Fruit fly (Drosophila melanogaster) whole organism, prepupa: ENCODE measurements around the gene CG34451.

ENCODE experiments used
- CG10631 ChIP-seq: fragments of 200-800 bp; sonication (Bioruptor generic); optimal IDR thresholded peaks from 2 replicates; lab custom pipeline; 2016; ENCODE audit warnings: missing biosample characterization, missing genetic modification characterization
- CG10669 ChIP-seq: fragments of 200-800 bp; sonication (Bioruptor generic); optimal IDR thresholded peaks from 3 replicates; lab custom pipeline; 2018; ENCODE audit warnings: missing biosample characterization, mild to moderate bottlenecking, missing genetic modification characterization, moderate library complexity
- CG15336 ChIP-seq: fragments of 200-800 bp; sonication (Bioruptor generic); IDR thresholded peaks from 2 replicates; pipeline ENCODE4 v1.3.6; 2022; ENCODE audit warnings: missing biosample characterization, missing genetic modification characterization
- CG32006 ChIP-seq: fragments of 200-800 bp; sonication (Bioruptor generic); optimal IDR thresholded peaks from 3 replicates; lab custom pipeline; 2017; ENCODE audit warnings: missing biosample characterization, mild to moderate bottlenecking, missing genetic modification characterization
- CG3919 ChIP-seq: fragments of 200-800 bp; sonication (Bioruptor generic); optimal IDR thresholded peaks from 3 replicates; lab custom pipeline; 2016; ENCODE audit warnings: missing biosample characterization, missing genetic modification characterization
- CG4318 ChIP-seq: fragments of 200-800 bp; sonication (Bioruptor generic); optimal IDR thresholded peaks from 3 replicates; lab custom pipeline; 2017; ENCODE audit warnings: missing biosample characterization, mild to moderate bottlenecking, missing genetic modification characterization
- CG6163 ChIP-seq: fragments of 200-800 bp; sonication (Bioruptor generic); IDR thresholded peaks from 3 replicates; pipeline ENCODE4 v1.3.6; 2022; ENCODE audit warnings: missing biosample characterization, missing genetic modification characterization
- CG6792 ChIP-seq: fragments of 200-800 bp; sonication (Bioruptor generic); optimal IDR thresholded peaks from 3 replicates; lab custom pipeline; 2016; ENCODE audit warnings: missing biosample characterization, missing genetic modification characterization
- CG6854 ChIP-seq: fragments of 200-800 bp; sonication (Bioruptor generic); optimal IDR thresholded peaks from 2 replicates; lab custom pipeline; 2017; ENCODE audit warnings: missing biosample characterization, mild to moderate bottlenecking, missing genetic modification characterization
- CG7368 ChIP-seq: fragments of 200-800 bp; sonication (Bioruptor generic); optimal IDR thresholded peaks from 3 replicates; lab custom pipeline; 2016; ENCODE audit warnings: missing biosample characterization, missing genetic modification characterization
- CG8119 ChIP-seq: fragments of 200-800 bp; sonication (Bioruptor generic); IDR thresholded peaks from 3 replicates; pipeline ENCODE4 v1.3.6; 2022; ENCODE audit warnings: missing biosample characterization, missing genetic modification characterization
- Eip75B ChIP-seq: fragments of 200-800 bp; sonication (Bioruptor generic); optimal IDR thresholded peaks from 3 replicates; lab custom pipeline; 2016; ENCODE audit warnings: missing biosample characterization, missing genetic modification characterization
- Eip78C ChIP-seq: fragments of 200-800 bp; sonication (Bioruptor generic); peaks from one replicate; lab custom pipeline; 2016; ENCODE audit warnings: missing biosample characterization, missing genetic modification characterization
- Eip93F ChIP-seq: fragments of 200-800 bp; sonication (Bioruptor generic); optimal IDR thresholded peaks from 2 replicates; lab custom pipeline; 2016; ENCODE audit warnings: missing biosample characterization, mild to moderate bottlenecking, missing genetic modification characterization
- Ets21C ChIP-seq: fragments of 200-800 bp; sonication (Bioruptor generic); optimal IDR thresholded peaks from 3 replicates; lab custom pipeline; 2016; ENCODE audit warnings: missing biosample characterization, missing genetic modification characterization
- Ets96B ChIP-seq: fragments of 200-800 bp; optimal IDR thresholded peaks from 2 replicates; lab custom pipeline; 2019; ENCODE audit warnings: missing biosample characterization, mild to moderate bottlenecking, missing genetic modification characterization, moderate library complexity
- Hr38 ChIP-seq: sonication (Bioruptor generic); optimal IDR thresholded peaks from 2 replicates; lab custom pipeline; 2016; ENCODE audit warnings: missing biosample characterization, missing genetic modification characterization
- Hr4 ChIP-seq: fragments of 200-800 bp; sonication (Bioruptor generic); optimal IDR thresholded peaks from 3 replicates; lab custom pipeline; 2016; ENCODE audit warnings: missing biosample characterization, missing genetic modification characterization
- Met ChIP-seq: fragments of 200-800 bp; sonication (Bioruptor generic); optimal IDR thresholded peaks from 3 replicates; lab custom pipeline; 2016; ENCODE audit warnings: missing biosample characterization, missing genetic modification characterization
- Sox15 ChIP-seq: fragments of 200-800 bp; sonication (Bioruptor generic); optimal IDR thresholded peaks from 3 replicates; lab custom pipeline; 2016; ENCODE audit warnings: missing biosample characterization, missing genetic modification characterization
- achi ChIP-seq: fragments of 200-800 bp; sonication (Bioruptor generic); optimal IDR thresholded peaks from 3 replicates; lab custom pipeline; 2016; ENCODE audit warnings: missing biosample characterization, missing genetic modification characterization
- acj6 ChIP-seq: fragments of 200-800 bp; sonication (Bioruptor generic); optimal IDR thresholded peaks from 3 replicates; lab custom pipeline; 2016; ENCODE audit warnings: missing biosample characterization, missing genetic modification characterization
- cyc ChIP-seq: fragments of 200-800 bp; sonication (Bioruptor generic); optimal IDR thresholded peaks from 3 replicates; lab custom pipeline; 2016; ENCODE audit warnings: missing biosample characterization, missing genetic modification characterization
- dsx ChIP-seq: fragments of 200-800 bp; optimal IDR thresholded peaks from 3 replicates; lab custom pipeline; 2019; ENCODE audit warnings: missing biosample characterization, mild to moderate bottlenecking, missing genetic modification characterization, moderate library complexity; ENCODE audit not compliant: poor library complexity, severe bottlenecking
- esn ChIP-seq: fragments of 200-800 bp; sonication (Bioruptor generic); optimal IDR thresholded peaks from 2 replicates; lab custom pipeline; 2016; ENCODE audit warnings: missing biosample characterization, mild to moderate bottlenecking, missing genetic modification characterization, moderate library complexity
- fd59A ChIP-seq: fragments of 200-800 bp; sonication (Bioruptor generic); optimal IDR thresholded peaks from 2 replicates; lab custom pipeline; 2017; ENCODE audit warnings: missing biosample characterization, mild to moderate bottlenecking, missing genetic modification characterization, missing genetic modification reagents
- fkh ChIP-seq: fragments of 200-800 bp; sonication (Bioruptor generic); optimal IDR thresholded peaks from 3 replicates; lab custom pipeline; 2017; ENCODE audit warnings: missing biosample characterization, mild to moderate bottlenecking, missing genetic modification characterization, moderate library complexity
- net ChIP-seq: fragments of 200-800 bp; sonication (Bioruptor generic); optimal IDR thresholded peaks from 3 replicates; lab custom pipeline; 2016; ENCODE audit warnings: missing biosample characterization, missing genetic modification characterization
- pdm3 ChIP-seq: fragments of 200-800 bp; sonication (Bioruptor generic); optimal IDR thresholded peaks from 3 replicates; lab custom pipeline; 2016; ENCODE audit warnings: missing biosample characterization, missing genetic modification characterization
- salr ChIP-seq, 2 experiments: fragments of 200-800 bp; sonication (Bioruptor generic); optimal IDR thresholded peaks; 3 replicates each; lab custom pipeline; 2016 to 2018; ENCODE audit warnings: missing biosample characterization in 2 of 2, missing genetic modification characterization in 2 of 2, mild to moderate bottlenecking in 1 of 2
- ss ChIP-seq, 2 experiments: fragments of 200-800 bp; sonication (Bioruptor generic); optimal IDR thresholded peaks; 2 replicates in 1 of 2; 3 replicates in 1 of 2; lab custom pipeline; 2017 to 2018; ENCODE audit warnings: mild to moderate bottlenecking in 2 of 2, missing biosample characterization in 2 of 2, missing genetic modification characterization in 2 of 2, moderate library complexity in 1 of 2
- svp ChIP-seq: fragments of 200-800 bp; sonication (Bioruptor generic); peaks from one replicate; lab custom pipeline; 2016; ENCODE audit warnings: missing biosample characterization, missing genetic modification characterization
- topi ChIP-seq: fragments of 200-800 bp; sonication (Bioruptor generic); optimal IDR thresholded peaks from 3 replicates; lab custom pipeline; 2016; ENCODE audit warnings: missing biosample characterization, missing genetic modification characterization
- vri ChIP-seq: fragments of 200-800 bp; sonication (Bioruptor generic); optimal IDR thresholded peaks from 3 replicates; lab custom pipeline; 2016; ENCODE audit warnings: missing biosample characterization, mild to moderate bottlenecking, missing genetic modification characterization

The CG34451 gene

DNA sequence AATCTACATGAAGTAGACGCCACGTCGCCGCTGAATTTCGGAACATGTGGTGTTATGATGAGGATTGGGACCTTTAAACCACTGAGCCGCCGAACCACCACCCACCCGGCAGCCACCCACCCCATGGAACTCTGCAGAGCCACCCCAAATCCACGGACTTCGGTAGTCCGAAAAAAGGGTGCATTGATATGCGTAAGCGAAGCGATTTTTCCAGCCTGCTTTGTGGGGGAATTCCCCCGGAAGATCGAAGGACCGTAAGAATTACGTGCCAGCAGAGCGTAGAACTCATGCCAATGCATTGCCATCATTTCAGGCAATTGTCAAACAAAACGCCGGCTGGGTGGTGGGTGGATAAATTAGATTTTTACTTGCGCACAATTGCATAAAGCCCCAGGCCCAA lies 13.6 kb downstream of the CG34451 start:
- TF ChIP-seq fkh (GFP tag; lab: Kevin White, UChicago) = no peak
- no peak for TF ChIP-seq vri (GFP tag; lab: Kevin White, UChicago)
- no peak for TF ChIP-seq CG32006 (GFP tag; lab: Kevin White, UChicago)
- no peak for TF ChIP-seq CG7368
- no peak for TF ChIP-seq topi
- TF ChIP-seq ss (GFP tag; optimal IDR thresholded peaks at IDR 0.05; lab: Kevin White, UChicago) = no peak
- no peak for TF ChIP-seq Eip75B (GFP tag; lab: Kevin White, UChicago)
- no peak for TF ChIP-seq pdm3
- TF ChIP-seq Eip93F (GFP tag; lab: Kevin White, UChicago) = no peak

DNA sequence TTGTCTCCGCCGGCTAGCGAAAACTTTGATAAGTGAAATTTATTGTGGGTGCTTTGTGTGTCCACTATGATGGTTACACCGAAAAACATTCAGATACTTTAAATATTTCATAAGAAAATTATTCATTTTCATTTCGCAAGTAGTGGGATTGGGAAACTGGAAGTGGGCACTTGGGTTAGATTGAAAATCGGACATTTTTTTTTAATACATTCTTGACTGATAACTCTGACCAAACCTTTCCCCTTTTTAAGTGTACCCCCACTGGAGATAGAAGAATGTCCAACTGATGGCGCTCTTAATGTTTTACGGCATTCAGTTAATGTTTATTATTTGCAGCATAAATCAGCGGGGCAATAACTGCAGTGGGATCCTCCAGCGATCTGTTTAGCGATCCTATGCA lies 14.2 kb downstream of the CG34451 start:
- TF ChIP-seq Eip78C (peak; percentile 49), fd59A (GFP tag; lab: Kevin White, UChicago) (no peak), Eip93F (GFP tag; lab: Kevin White, UChicago) (no peak), CG10631 (peak; percentile 9), svp (no peak), CG6792 (GFP tag; lab: Kevin White, UChicago) (no peak), Ets96B (tag; lab: Kevin White, UChicago) (peak; percentile 15)

DNA sequence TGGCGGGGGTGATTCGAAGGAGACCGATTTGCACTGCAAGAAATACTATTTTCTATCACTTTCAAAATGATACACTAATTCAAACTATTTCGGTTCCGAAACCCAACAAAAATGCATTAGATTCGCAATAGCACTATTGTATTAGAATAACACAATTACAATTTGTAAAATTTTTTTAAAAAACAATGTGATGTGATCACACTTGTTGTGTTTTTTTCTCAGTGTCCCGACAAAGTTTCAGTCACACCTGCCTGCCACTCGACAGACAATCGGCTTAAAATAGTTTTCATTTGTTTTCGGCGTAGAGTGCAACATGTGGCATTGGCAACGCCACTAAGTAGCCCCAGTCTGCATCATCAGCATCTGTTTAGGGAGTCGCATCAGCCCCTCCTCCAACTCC lies 16.8 kb downstream of the CG34451 start:
- no peak for TF ChIP-seq Ets96B (tag; lab: Kevin White, UChicago)
- TF ChIP-seq ss (GFP tag; optimal IDR thresholded peaks at IDR 0.05; lab: Kevin White, UChicago) = no peak
- TF ChIP-seq pdm3 = no peak
- peak; percentile 49 for TF ChIP-seq CG32006 (GFP tag; lab: Kevin White, UChicago)
- peak; percentile 21 for TF ChIP-seq CG10631
- TF ChIP-seq fd59A (GFP tag; lab: Kevin White, UChicago) = no peak
- TF ChIP-seq CG4318 (GFP tag; lab: Kevin White, UChicago) = no peak
- TF ChIP-seq topi = no peak
- TF ChIP-seq CG6854 (GFP tag; lab: Kevin White, UChicago) = no peak
- peak; percentile 11 for TF ChIP-seq achi (GFP tag; lab: Kevin White, UChicago)
- peak; percentile 16 for TF ChIP-seq net (GFP tag; lab: Kevin White, UChicago)
- no peak for TF ChIP-seq Sox15
- TF ChIP-seq Hr4 (GFP tag; lab: Kevin White, UChicago) = peak; percentile 35
- TF ChIP-seq Eip93F (GFP tag; lab: Kevin White, UChicago) = no peak
- peak; percentile 62 for TF ChIP-seq Eip78C
- TF ChIP-seq CG8119 (GFP tag; lab: Robert Waterston, UW) = 0 out of 3 replicates have a peak, but pooled peaks have one; percentile 30
- TF ChIP-seq Hr38 (GFP tag; lab: Kevin White, UChicago) = no peak
- TF ChIP-seq cyc = no peak
- no peak for TF ChIP-seq Ets21C (GFP tag; lab: Kevin White, UChicago)
- no peak for TF ChIP-seq CG7368
- TF ChIP-seq CG3919 (GFP tag; lab: Kevin White, UChicago) = peak; percentile 20
- TF ChIP-seq fkh (GFP tag; lab: Kevin White, UChicago) = no peak
- TF ChIP-seq CG6163 (GFP tag; lab: Robert Waterston, UW) = 0 out of 3 replicates have a peak, but pooled peaks have one; percentile 44
- TF ChIP-seq dsx (GFP tag; lab: Kevin White, UChicago) = peak; percentile 62
- TF ChIP-seq CG15336 (GFP tag; lab: Robert Waterston, UW) = no peak
- TF ChIP-seq Met (GFP tag; lab: Kevin White, UChicago) = no peak
- peak; percentile 4 for TF ChIP-seq CG10669
- no peak for TF ChIP-seq acj6 (GFP tag; lab: Kevin White, UChicago)
- TF ChIP-seq salr (GFP tag; optimal IDR thresholded peaks at IDR 0.05; lab: Kevin White, UChicago) = no peak

DNA sequence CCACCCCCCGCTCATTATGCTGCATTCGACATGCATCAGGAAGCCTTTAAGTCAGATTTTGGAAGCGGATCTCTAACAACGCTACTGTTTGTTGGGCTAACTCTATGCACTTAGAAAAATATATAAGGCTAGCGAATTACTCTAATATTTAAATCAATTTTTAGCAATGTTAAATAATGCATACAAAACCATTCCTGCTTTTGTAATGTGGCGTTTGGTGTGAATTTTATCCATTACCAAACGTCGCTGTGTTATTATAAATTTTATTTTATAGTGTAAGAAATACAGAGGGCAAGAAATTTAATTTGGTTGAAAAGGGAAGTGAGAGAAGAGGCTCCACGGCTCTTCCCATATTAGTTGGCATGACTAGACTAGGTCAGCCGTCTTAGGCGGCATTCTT lies 19.1 kb downstream of the CG34451 start:
- TF ChIP-seq esn (GFP tag; lab: Kevin White, UChicago) = peak; percentile 4
- peak; percentile 6 for TF ChIP-seq acj6 (GFP tag; lab: Kevin White, UChicago)
- no peak for TF ChIP-seq Hr38 (GFP tag; lab: Kevin White, UChicago)
- peak; percentile 43 for TF ChIP-seq Eip78C
